Comparison of ENCODE assay signal across 4 worm cellular contexts in the genomic region with DNA sequence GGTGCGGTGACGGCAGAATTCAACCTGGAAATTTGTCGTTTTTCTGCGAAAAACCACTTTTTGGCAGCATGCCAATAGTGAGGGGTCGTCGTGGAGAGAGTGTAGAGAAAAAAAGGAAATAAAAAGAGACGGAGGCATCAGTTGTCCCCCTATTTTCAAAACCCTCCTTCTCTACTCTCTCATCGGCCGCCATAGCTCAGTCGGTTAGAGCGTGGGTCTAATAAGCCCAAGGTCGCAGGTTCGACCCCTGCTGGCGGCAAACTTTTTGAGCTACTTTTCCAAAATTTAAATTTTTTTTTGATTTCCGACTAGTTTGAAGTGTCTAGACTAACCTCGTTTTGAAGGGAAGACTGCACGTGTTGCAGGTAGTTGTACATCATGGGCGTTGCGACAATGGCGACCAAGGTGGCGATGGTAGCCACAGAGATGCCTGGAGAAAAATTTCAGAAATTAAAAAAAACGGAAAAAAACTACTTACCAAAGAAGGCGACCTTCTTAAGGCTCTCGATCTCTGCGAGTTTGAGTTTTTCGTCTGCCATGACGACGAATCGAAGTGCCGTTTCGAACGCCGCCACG.
A peak's percentile ranks its signal among the peaks of the same experiment; 100 is the strongest.
TF ChIP-seq lines count a peak whose summit lies in the region.

A gene (minus strand): TSS at position 540 of the 576 bp plus-strand sequence.

TF ChIP-seq in whole organism, L2 larva, 48 proteins besides CTCF, POLR2A, EP300 and RAD21 (continues in another document):
- no peak for TF ChIP-seq ceh-16 (tag; optimal IDR thresholded peaks at IDR 0.05; lab: Kevin White, UChicago)
- no peak for TF ChIP-seq peb-1 (tag; optimal IDR thresholded peaks at IDR 0.05; lab: Kevin White, UChicago)
- TF ChIP-seq aly-2 (tag; optimal IDR thresholded peaks at IDR 0.05; lab: Kevin White, UChicago) = no peak
- no peak for TF ChIP-seq elt-1 (tag; optimal IDR thresholded peaks at IDR 0.05; lab: Kevin White, UChicago)
- TF ChIP-seq snpc-4 (tag; optimal IDR thresholded peaks at IDR 0.05; lab: Kevin White, UChicago) = peak; percentile 92
- peak; percentile 69 for TF ChIP-seq lin-11 (tag; optimal IDR thresholded peaks at IDR 0.05; lab: Kevin White, UChicago)
- TF ChIP-seq mbf-1 (tag; optimal IDR thresholded peaks at IDR 0.05; lab: Kevin White, UChicago) = no peak
- peak; percentile 54 for TF ChIP-seq Y55F3AM.14 (GFP tag; optimal IDR thresholded peaks at IDR 0.05; lab: Kevin White, UChicago)
- TF ChIP-seq zag-1 (tag; optimal IDR thresholded peaks at IDR 0.05; lab: Kevin White, UChicago) = no peak
- TF ChIP-seq sem-4 (tag; optimal IDR thresholded peaks at IDR 0.05; lab: Kevin White, UChicago) = peak; percentile 46
- no peak for TF ChIP-seq nhr-237 (tag; optimal IDR thresholded peaks at IDR 0.05; lab: Kevin White, UChicago)
- peak; percentile 53 for TF ChIP-seq egl-27 (tag; optimal IDR thresholded peaks at IDR 0.05; lab: Kevin White, UChicago)
- peak; percentile 56 for TF ChIP-seq C34F6.9 (tag; optimal IDR thresholded peaks at IDR 0.05; lab: Kevin White, UChicago)
- peak; percentile 68 to 70 for TF ChIP-seq lsy-2 (tag; optimal IDR thresholded peaks at IDR 0.05; lab: Kevin White, UChicago)
- TF ChIP-seq nhr-6 (tag; optimal IDR thresholded peaks at IDR 0.05; lab: Kevin White, UChicago) = peak; percentile 47
- TF ChIP-seq crh-2 (tag; optimal IDR thresholded peaks at IDR 0.05; lab: Kevin White, UChicago) = peak; percentile 60
- TF ChIP-seq nhr-129 (tag; optimal IDR thresholded peaks at IDR 0.05; lab: Kevin White, UChicago) = peak; percentile 75
- TF ChIP-seq gmeb-1 (tag; optimal IDR thresholded peaks at IDR 0.05; lab: Kevin White, UChicago) = peak; percentile 69
- no peak for TF ChIP-seq lin-39 (tag; optimal IDR thresholded peaks at IDR 0.05; lab: Kevin White, UChicago)
- TF ChIP-seq unc-55 (GFP tag; optimal IDR thresholded peaks at IDR 0.05; lab: Kevin White, UChicago) = peak; percentile 71
- no peak for TF ChIP-seq ztf-11 (tag; optimal IDR thresholded peaks at IDR 0.05; lab: Kevin White, UChicago)

TF ChIP-seq in whole organism, L4 larva, 104 proteins besides CTCF, POLR2A, EP300 and RAD21 (continues in another document):
- TF ChIP-seq nhr-6 (tag; optimal IDR thresholded peaks at IDR 0.05; lab: Kevin White, UChicago) (peak; percentile 48), madf-9 (GFP tag; conservative IDR thresholded peaks at IDR 0.05; lab: Robert Waterston, UW) (peak; percentile 87), Y5F2A.4 (GFP tag; optimal IDR thresholded peaks at IDR 0.05; lab: Kevin White, UChicago) (peak; percentile 79), Y75B8A.6 (GFP tag; IDR thresholded peaks at IDR 0.05; lab: Robert Waterston, UW) (peak; percentile 73; the same call in 1 of the 2 replicates), nhr-11 (tag; optimal IDR thresholded peaks at IDR 0.05; lab: Kevin White, UChicago) (peak; percentile 56), dmd-8 (GFP tag; IDR thresholded peaks at IDR 0.05; lab: Robert Waterston, UW) (peak; percentile 95), pqm-1 (tag; optimal IDR thresholded peaks at IDR 0.05; lab: Kevin White, UChicago) (no peak), ztf-11 (tag; optimal IDR thresholded peaks at IDR 0.05; lab: Kevin White, UChicago) (no peak), nhr-76 (tag; optimal IDR thresholded peaks at IDR 0.05; lab: Kevin White, UChicago) (no peak), zag-1 (tag; optimal IDR thresholded peaks at IDR 0.05; lab: Kevin White, UChicago) (no peak), pha-4 (GFP tag; IDR thresholded peaks at IDR 0.05; lab: Robert Waterston, UW) (peak; percentile 95), pha-4 (tag; optimal IDR thresholded peaks at IDR 0.05; lab: Kevin White, UChicago) (no peak), F49E8.2 (tag; optimal IDR thresholded peaks at IDR 0.05; lab: Kevin White, UChicago; ENCODE audit: borderline replicate concordance) (peak; percentile 49), Y48G9A.11 (GFP tag; IDR thresholded peaks at IDR 0.05; lab: Robert Waterston, UW) (peak; percentile 87), nhr-237 (tag; optimal IDR thresholded peaks at IDR 0.05; lab: Kevin White, UChicago) (no peak), mxl-2 (GFP tag; conservative IDR thresholded peaks at IDR 0.05; lab: Robert Waterston, UW) (peak; percentile 73), saeg-2 (GFP tag; IDR thresholded peaks at IDR 0.05; lab: Robert Waterston, UW) (peak; percentile 57; the same call in 1 of the 2 replicates), lim-7 (GFP tag; IDR thresholded peaks at IDR 0.05; lab: Robert Waterston, UW) (peak; percentile 98), dve-1 (tag; optimal IDR thresholded peaks at IDR 0.05; lab: Kevin White, UChicago; ENCODE audit: insufficient read depth) (no peak), vab-7 (GFP tag; IDR thresholded peaks at IDR 0.05; lab: Robert Waterston, UW) (peak; percentile 96), dmd-6 (GFP tag; IDR thresholded peaks at IDR 0.05; lab: Robert Waterston, UW) (peak; percentile 79), nhr-77 (tag; optimal IDR thresholded peaks at IDR 0.05; lab: Kevin White, UChicago) (peak; percentile 60)

TF ChIP-seq in whole organism, late embryonic, 69 proteins besides CTCF, POLR2A, EP300 and RAD21 (continues in another document):
- TF ChIP-seq ttx-3 (tag; optimal IDR thresholded peaks at IDR 0.05; lab: Kevin White, UChicago) = peak; percentile 92
- TF ChIP-seq tbx-2 (tag; optimal IDR thresholded peaks at IDR 0.05; lab: Kevin White, UChicago) = peak; percentile 92
- TF ChIP-seq pha-2 (tag; optimal IDR thresholded peaks at IDR 0.05; lab: Kevin White, UChicago) = peak; percentile 94
- peak; percentile 86 for TF ChIP-seq ceh-48 (tag; optimal IDR thresholded peaks at IDR 0.05; lab: Kevin White, UChicago)
- peak; percentile 43 for TF ChIP-seq tbx-7 (tag; optimal IDR thresholded peaks at IDR 0.05; lab: Kevin White, UChicago)
- TF ChIP-seq ztf-16 (tag; optimal IDR thresholded peaks at IDR 0.05; lab: Kevin White, UChicago) = peak; percentile 95
- TF ChIP-seq hlh-13 (GFP tag; optimal IDR thresholded peaks at IDR 0.05; lab: Kevin White, UChicago) = peak; percentile 94
- peak; percentile 75 for TF ChIP-seq mec-3 (tag; optimal IDR thresholded peaks at IDR 0.05; lab: Kevin White, UChicago; ENCODE audit: borderline replicate concordance)
- TF ChIP-seq ceh-2 (tag; optimal IDR thresholded peaks at IDR 0.05; lab: Kevin White, UChicago) = peak; percentile 88
- peak; percentile 94 for TF ChIP-seq Y22D7AL.16 (tag; optimal IDR thresholded peaks at IDR 0.05; lab: Kevin White, UChicago)
- peak; percentile 95 for TF ChIP-seq K02D7.2 (tag; optimal IDR thresholded peaks at IDR 0.05; lab: Kevin White, UChicago)
- TF ChIP-seq sox-4 (tag; optimal IDR thresholded peaks at IDR 0.05; lab: Kevin White, UChicago) = peak; percentile 97
- TF ChIP-seq dmd-4 (tag; optimal IDR thresholded peaks at IDR 0.05; lab: Kevin White, UChicago; ENCODE audit: borderline replicate concordance) = peak; percentile 94
- peak; percentile 87 for TF ChIP-seq C08G9.2 (tag; optimal IDR thresholded peaks at IDR 0.05; lab: Kevin White, UChicago)
- peak; percentile 85 for TF ChIP-seq F13H6.1 (tag; optimal IDR thresholded peaks at IDR 0.05; lab: Kevin White, UChicago)
- TF ChIP-seq rnt-1 (tag; optimal IDR thresholded peaks at IDR 0.05; lab: Kevin White, UChicago) = peak; percentile 89
- TF ChIP-seq hlh-15 (tag; optimal IDR thresholded peaks at IDR 0.05; lab: Kevin White, UChicago) = peak; percentile 91
- peak; percentile 93 for TF ChIP-seq syd-9 (tag; optimal IDR thresholded peaks at IDR 0.05; lab: Kevin White, UChicago)
- TF ChIP-seq unc-42 (tag; optimal IDR thresholded peaks at IDR 0.05; lab: Kevin White, UChicago) = peak; percentile 84
- peak; percentile 93 for TF ChIP-seq madf-2 (tag; optimal IDR thresholded peaks at IDR 0.05; lab: Kevin White, UChicago)
- TF ChIP-seq nhr-11 (tag; optimal IDR thresholded peaks at IDR 0.05; lab: Kevin White, UChicago) = no peak
- TF ChIP-seq nhr-232 (tag; optimal IDR thresholded peaks at IDR 0.05; lab: Kevin White, UChicago) = peak; percentile 85
- TF ChIP-seq ama-1 (optimal IDR thresholded peaks at IDR 0.05; lab: Kevin White, UChicago) = no peak

TF ChIP-seq in whole organism, mixed stage, embryonic, 35 proteins besides CTCF, POLR2A, EP300 and RAD21 (continues in another document):
- TF ChIP-seq nhr-237 (tag; optimal IDR thresholded peaks at IDR 0.05; lab: Kevin White, UChicago) = peak; percentile 45
- no peak for TF ChIP-seq nhr-2 (tag; optimal IDR thresholded peaks at IDR 0.05; lab: Kevin White, UChicago)
- no peak for TF ChIP-seq nhr-76 (tag; optimal IDR thresholded peaks at IDR 0.05; lab: Kevin White, UChicago)
- TF ChIP-seq sptf-1 (tag; optimal IDR thresholded peaks at IDR 0.05; lab: Kevin White, UChicago) = peak; percentile 97
- TF ChIP-seq cnd-1 (tag; optimal IDR thresholded peaks at IDR 0.05; lab: Kevin White, UChicago) = peak; percentile 89
- peak; percentile 48 for TF ChIP-seq lsy-2 (tag; optimal IDR thresholded peaks at IDR 0.05; lab: Kevin White, UChicago)
- TF ChIP-seq zip-8 (tag; optimal IDR thresholded peaks at IDR 0.05; lab: Kevin White, UChicago) = no peak
- TF ChIP-seq pha-4 (tag; optimal IDR thresholded peaks at IDR 0.05; lab: Kevin White, UChicago) = peak; percentile 18
- peak; percentile 86 for TF ChIP-seq sem-2 (GFP tag; optimal IDR thresholded peaks at IDR 0.05; lab: Kevin White, UChicago)
- TF ChIP-seq tbx-8 (GFP tag; optimal IDR thresholded peaks at IDR 0.05; lab: Kevin White, UChicago) = peak; percentile 91
- no peak for TF ChIP-seq blmp-1 (tag; optimal IDR thresholded peaks at IDR 0.05; lab: Kevin White, UChicago)
- peak; percentile 72 for TF ChIP-seq nhr-28 (tag; optimal IDR thresholded peaks at IDR 0.05; lab: Kevin White, UChicago)
- TF ChIP-seq mep-1 (tag; optimal IDR thresholded peaks at IDR 0.05; lab: Kevin White, UChicago) = peak; percentile 58
- TF ChIP-seq mab-5 (tag; optimal IDR thresholded peaks at IDR 0.05; lab: Kevin White, UChicago) = peak; percentile 49
- TF ChIP-seq flh-1 (GFP tag; optimal IDR thresholded peaks at IDR 0.05; lab: Kevin White, UChicago) = peak; percentile 92
- peak; percentile 10 for TF ChIP-seq elt-1 (tag; optimal IDR thresholded peaks at IDR 0.05; lab: Kevin White, UChicago; ENCODE audit: borderline replicate concordance, insufficient read depth)
- TF ChIP-seq ham-2 (GFP tag; optimal IDR thresholded peaks at IDR 0.05; lab: Kevin White, UChicago) = peak; percentile 94
- no peak for TF ChIP-seq snpc-4 (tag; optimal IDR thresholded peaks at IDR 0.05; lab: Kevin White, UChicago)
- peak; percentile 94 for TF ChIP-seq unc-120 (tag; optimal IDR thresholded peaks at IDR 0.05; lab: Kevin White, UChicago; ENCODE audit: poor library complexity, severe bottlenecking)
- peak; percentile 95 for TF ChIP-seq M03D4.4 (tag; optimal IDR thresholded peaks at IDR 0.05; lab: Kevin White, UChicago)
- peak; percentile 96 for TF ChIP-seq ceh-83 (GFP tag; optimal IDR thresholded peaks at IDR 0.05; lab: Kevin White, UChicago)
- TF ChIP-seq elt-3 (tag; optimal IDR thresholded peaks at IDR 0.05; lab: Kevin White, UChicago) = peak; percentile 4
- TF ChIP-seq drap-1 (GFP tag; optimal IDR thresholded peaks at IDR 0.05; lab: Kevin White, UChicago) = peak; percentile 94
- TF ChIP-seq nhr-12 (tag; optimal IDR thresholded peaks at IDR 0.05; lab: Kevin White, UChicago) = peak; percentile 38
- TF ChIP-seq ceh-43 (GFP tag; optimal IDR thresholded peaks at IDR 0.05; lab: Kevin White, UChicago) = peak; percentile 94
- TF ChIP-seq mls-2 (tag; optimal IDR thresholded peaks at IDR 0.05; lab: Kevin White, UChicago) = peak; percentile 98
